Worm (Caenorhabditis elegans) whole organism, L4/young adult: Measurements from ENCODE around the gene srx-101.

Experiments used
- W03F9.2 ChIP-seq: fragments of 150-350 bp; optimal IDR thresholded peaks from 2 replicates; lab custom pipeline; 2014; ENCODE audit warnings: missing biosample characterization, missing genetic modification characterization
- dao-5 ChIP-seq: sonication (generic microtip); optimal IDR thresholded peaks from 2 replicates; lab custom pipeline; 2016; ENCODE audit warnings: missing genotype, missing genetic modification characterization, moderate library complexity, missing compliant biosample characterization
- him-1 ChIP-seq: sonication (generic microtip); optimal IDR thresholded peaks from 2 replicates; lab custom pipeline; 2016; ENCODE audit warnings: missing genotype, missing genetic modification reagents, missing genetic modification characterization, missing compliant biosample characterization

ce11 chrII:3675176-3675575 lies 15.4 kb downstream of the srx-101 start, which contains the start of gene F19B10.2:
- TF ChIP-seq him-1 (tag; lab: Kevin White, UChicago) = no peak
- TF ChIP-seq dao-5 (tag; lab: Kevin White, UChicago) = no peak
- no peak for TF ChIP-seq W03F9.2 (tag; lab: Kevin White, UChicago)
